Fruit fly (Drosophila melanogaster) whole organism, prepupa: ENCODE data around the gene CG42502.

Experiments used
- Blimp-1 ChIP-seq: fragments of 200-800 bp; sonication (Bioruptor generic); optimal IDR thresholded peaks from 3 replicates; lab custom pipeline; 2017; ENCODE audit warnings: missing biosample characterization, missing genetic modification characterization, mild to moderate bottlenecking, moderate library complexity, missing genetic modification reagents
- CG10631 ChIP-seq: fragments of 200-800 bp; sonication (Bioruptor generic); optimal IDR thresholded peaks from 2 replicates; lab custom pipeline; 2016; ENCODE audit warnings: missing biosample characterization, missing genetic modification characterization
- CG11294 ChIP-seq: fragments of 200-800 bp; sonication (Bioruptor generic); IDR thresholded peaks from 2 replicates; pipeline ENCODE4 v1.3.6; 2022; ENCODE audit warnings: missing biosample characterization, missing genetic modification characterization
- CG11902 ChIP-seq: fragments of 200-800 bp; sonication (Bioruptor generic); optimal IDR thresholded peaks from 3 replicates; lab custom pipeline; 2016; ENCODE audit warnings: missing biosample characterization, missing genetic modification characterization
- CG15336 ChIP-seq: fragments of 200-800 bp; sonication (Bioruptor generic); IDR thresholded peaks from 2 replicates; pipeline ENCODE4 v1.3.6; 2022; ENCODE audit warnings: missing biosample characterization, missing genetic modification characterization
- CG1621 ChIP-seq: fragments of 200-800 bp; sonication (Bioruptor generic); optimal IDR thresholded peaks from 3 replicates; lab custom pipeline; 2018; ENCODE audit warnings: missing biosample characterization, mild to moderate bottlenecking, missing genetic modification characterization
- CG31627 ChIP-seq: fragments of 200-800 bp; sonication (Bioruptor generic); optimal IDR thresholded peaks from 3 replicates; lab custom pipeline; 2016; ENCODE audit warnings: missing biosample characterization, missing genetic modification characterization
- CG32006 ChIP-seq: fragments of 200-800 bp; sonication (Bioruptor generic); optimal IDR thresholded peaks from 3 replicates; lab custom pipeline; 2017; ENCODE audit warnings: missing biosample characterization, mild to moderate bottlenecking, missing genetic modification characterization
- CG34406 ChIP-seq: fragments of 200-800 bp; sonication (Bioruptor generic); optimal IDR thresholded peaks from 3 replicates; lab custom pipeline; 2016; ENCODE audit warnings: missing biosample characterization, missing genetic modification characterization
- CG3919 ChIP-seq: fragments of 200-800 bp; sonication (Bioruptor generic); optimal IDR thresholded peaks from 3 replicates; lab custom pipeline; 2016; ENCODE audit warnings: missing biosample characterization, missing genetic modification characterization
- CG6163 ChIP-seq: fragments of 200-800 bp; sonication (Bioruptor generic); IDR thresholded peaks from 3 replicates; pipeline ENCODE4 v1.3.6; 2022; ENCODE audit warnings: missing biosample characterization, missing genetic modification characterization
- CG6792 ChIP-seq: fragments of 200-800 bp; sonication (Bioruptor generic); optimal IDR thresholded peaks from 3 replicates; lab custom pipeline; 2016; ENCODE audit warnings: missing biosample characterization, missing genetic modification characterization
- CG6854 ChIP-seq: fragments of 200-800 bp; sonication (Bioruptor generic); optimal IDR thresholded peaks from 2 replicates; lab custom pipeline; 2017; ENCODE audit warnings: missing biosample characterization, mild to moderate bottlenecking, missing genetic modification characterization
- CG7368 ChIP-seq: fragments of 200-800 bp; sonication (Bioruptor generic); optimal IDR thresholded peaks from 3 replicates; lab custom pipeline; 2016; ENCODE audit warnings: missing biosample characterization, missing genetic modification characterization
- CG8319 ChIP-seq: fragments of 200-800 bp; sonication (Bioruptor generic); optimal IDR thresholded peaks from 3 replicates; lab custom pipeline; 2016; ENCODE audit warnings: missing biosample characterization, missing genetic modification characterization
- CG8632 ChIP-seq: fragments of 200-800 bp; sonication (Bioruptor generic); optimal IDR thresholded peaks from 3 replicates; lab custom pipeline; 2016; ENCODE audit warnings: missing biosample characterization, missing genetic modification characterization
- CG9139 ChIP-seq: fragments of 200-800 bp; sonication (Bioruptor generic); optimal IDR thresholded peaks from 3 replicates; lab custom pipeline; 2017; ENCODE audit warnings: missing biosample characterization, mild to moderate bottlenecking, missing genetic modification characterization
- Eip78C ChIP-seq: fragments of 200-800 bp; sonication (Bioruptor generic); peaks from one replicate; lab custom pipeline; 2016; ENCODE audit warnings: missing biosample characterization, missing genetic modification characterization
- Eip93F ChIP-seq: fragments of 200-800 bp; sonication (Bioruptor generic); optimal IDR thresholded peaks from 2 replicates; lab custom pipeline; 2016; ENCODE audit warnings: missing biosample characterization, mild to moderate bottlenecking, missing genetic modification characterization
- Gug ChIP-seq: fragments of 200-800 bp; sonication (Bioruptor generic); IDR thresholded peaks from 2 replicates; pipeline ENCODE4 v1.3.6; 2022; ENCODE audit warnings: missing biosample characterization, missing genetic modification characterization
- Hr39 ChIP-seq: fragments of 200-800 bp; sonication (Bioruptor generic); optimal IDR thresholded peaks from 2 replicates; lab custom pipeline; 2016; ENCODE audit warnings: missing biosample characterization, missing genetic modification characterization
- Hr4 ChIP-seq: fragments of 200-800 bp; sonication (Bioruptor generic); optimal IDR thresholded peaks from 3 replicates; lab custom pipeline; 2016; ENCODE audit warnings: missing biosample characterization, missing genetic modification characterization
- Lpt ChIP-seq: fragments of 200-800 bp; sonication (Bioruptor generic); optimal IDR thresholded peaks from 3 replicates; lab custom pipeline; 2016; ENCODE audit warnings: missing biosample characterization, missing genetic modification characterization
- Met ChIP-seq: fragments of 200-800 bp; sonication (Bioruptor generic); optimal IDR thresholded peaks from 3 replicates; lab custom pipeline; 2016; ENCODE audit warnings: missing biosample characterization, missing genetic modification characterization
- OdsH ChIP-seq: fragments of 200-800 bp; sonication (Bioruptor generic); optimal IDR thresholded peaks from 3 replicates; lab custom pipeline; 2016; ENCODE audit warnings: missing biosample characterization, missing genetic modification characterization
- Smox ChIP-seq: fragments of 200-800 bp; sonication (Bioruptor generic); optimal IDR thresholded peaks from 3 replicates; lab custom pipeline; 2016; ENCODE audit warnings: missing biosample characterization, missing genetic modification characterization
- Sox102F ChIP-seq: fragments of 200-800 bp; sonication (Bioruptor generic); optimal IDR thresholded peaks from 2 replicates; lab custom pipeline; 2016; ENCODE audit warnings: missing biosample characterization, mild to moderate bottlenecking, missing genetic modification characterization
- dsx ChIP-seq: fragments of 200-800 bp; optimal IDR thresholded peaks from 3 replicates; lab custom pipeline; 2019; ENCODE audit warnings: missing biosample characterization, mild to moderate bottlenecking, missing genetic modification characterization, moderate library complexity; ENCODE audit not compliant: poor library complexity, severe bottlenecking
- esn ChIP-seq: fragments of 200-800 bp; sonication (Bioruptor generic); optimal IDR thresholded peaks from 2 replicates; lab custom pipeline; 2016; ENCODE audit warnings: missing biosample characterization, mild to moderate bottlenecking, missing genetic modification characterization, moderate library complexity
- fd85E ChIP-seq: fragments of 200-800 bp; sonication (Bioruptor generic); optimal IDR thresholded peaks from 3 replicates; lab custom pipeline; 2016; ENCODE audit warnings: missing biosample characterization, missing genetic modification characterization
- net ChIP-seq: fragments of 200-800 bp; sonication (Bioruptor generic); optimal IDR thresholded peaks from 3 replicates; lab custom pipeline; 2016; ENCODE audit warnings: missing biosample characterization, missing genetic modification characterization
- pdm3 ChIP-seq: fragments of 200-800 bp; sonication (Bioruptor generic); optimal IDR thresholded peaks from 3 replicates; lab custom pipeline; 2016; ENCODE audit warnings: missing biosample characterization, missing genetic modification characterization
- salr ChIP-seq, 2 experiments: fragments of 200-800 bp; sonication (Bioruptor generic); optimal IDR thresholded peaks; 3 replicates each; lab custom pipeline; 2016 to 2018; ENCODE audit warnings: missing biosample characterization in 2 of 2, missing genetic modification characterization in 2 of 2, mild to moderate bottlenecking in 1 of 2
- ss ChIP-seq, 2 experiments: fragments of 200-800 bp; sonication (Bioruptor generic); optimal IDR thresholded peaks; 2 replicates in 1 of 2; 3 replicates in 1 of 2; lab custom pipeline; 2017 to 2018; ENCODE audit warnings: mild to moderate bottlenecking in 2 of 2, missing biosample characterization in 2 of 2, missing genetic modification characterization in 2 of 2, moderate library complexity in 1 of 2
- svp ChIP-seq: fragments of 200-800 bp; sonication (Bioruptor generic); peaks from one replicate; lab custom pipeline; 2016; ENCODE audit warnings: missing biosample characterization, missing genetic modification characterization
- topi ChIP-seq: fragments of 200-800 bp; sonication (Bioruptor generic); optimal IDR thresholded peaks from 3 replicates; lab custom pipeline; 2016; ENCODE audit warnings: missing biosample characterization, missing genetic modification characterization
- vri ChIP-seq: fragments of 200-800 bp; sonication (Bioruptor generic); optimal IDR thresholded peaks from 3 replicates; lab custom pipeline; 2016; ENCODE audit warnings: missing biosample characterization, mild to moderate bottlenecking, missing genetic modification characterization

Gene CG42502

DNA sequence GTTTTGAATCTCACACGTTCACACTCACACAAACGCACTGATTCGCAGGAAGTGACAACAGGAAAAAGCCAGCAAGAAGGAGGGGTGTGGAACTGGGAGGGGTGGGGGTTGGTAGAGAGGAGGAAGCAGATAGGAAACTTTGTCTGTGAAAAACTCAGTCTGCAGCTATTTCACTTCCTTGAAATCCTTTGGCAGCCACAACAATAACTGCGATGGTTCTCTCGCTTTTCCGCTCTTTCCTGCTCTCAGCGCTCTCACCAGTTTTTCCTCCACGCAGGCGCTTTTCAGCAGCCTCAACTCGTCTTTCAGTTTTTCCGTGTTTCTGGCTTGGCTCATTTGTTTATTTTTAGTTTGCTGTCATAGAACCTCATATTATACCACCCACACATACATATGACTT, 35.8 kb upstream of the CG42502 start:
- TF ChIP-seq Blimp-1 (GFP tag; lab: Kevin White, UChicago) = no peak
- no peak for TF ChIP-seq vri (GFP tag; lab: Kevin White, UChicago)
- no peak for TF ChIP-seq Hr39 (GFP tag; lab: Kevin White, UChicago)
- no peak for TF ChIP-seq net (GFP tag; lab: Kevin White, UChicago)
- TF ChIP-seq Met (GFP tag; lab: Kevin White, UChicago) = no peak
- TF ChIP-seq CG9139 (GFP tag; lab: Kevin White, UChicago) = no peak
- TF ChIP-seq CG8632 = no peak
- TF ChIP-seq OdsH = no peak
- TF ChIP-seq pdm3 (GFP tag; lab: Kevin White, UChicago) = no peak

DNA sequence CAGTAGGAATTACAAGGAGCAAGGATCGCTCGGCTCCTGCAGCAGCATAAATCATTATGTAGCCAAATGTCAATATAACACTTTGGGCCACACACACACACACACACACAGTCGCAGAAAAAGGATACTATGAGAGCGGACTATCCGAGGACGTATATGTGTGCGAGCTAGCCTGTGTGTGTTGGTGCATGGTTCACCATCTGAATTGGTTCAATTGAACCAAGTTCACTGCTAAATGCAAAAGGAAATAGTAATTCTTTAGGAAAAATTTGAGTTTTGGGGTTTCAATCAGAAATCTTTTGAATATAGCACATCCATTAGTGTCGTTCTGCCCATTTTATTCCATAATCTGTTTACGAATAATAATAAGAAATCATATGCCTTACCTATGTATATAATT, 35.1 kb upstream of the CG42502 start:
- no peak for TF ChIP-seq pdm3 (GFP tag; lab: Kevin White, UChicago)
- TF ChIP-seq CG15336 (GFP tag; lab: Robert Waterston, UW) = no peak
- TF ChIP-seq CG1621 (tag; lab: Kevin White, UChicago) = no peak
- TF ChIP-seq CG10631 = no peak
- TF ChIP-seq svp (GFP tag; lab: Kevin White, UChicago) = no peak
- TF ChIP-seq net (GFP tag; lab: Kevin White, UChicago) = no peak
- no peak for TF ChIP-seq Lpt
- TF ChIP-seq CG11902 = no peak
- no peak for TF ChIP-seq CG31627
- TF ChIP-seq CG3919 = no peak
- TF ChIP-seq topi (GFP tag; lab: Kevin White, UChicago) = no peak
- TF ChIP-seq CG6163 (GFP tag; lab: Robert Waterston, UW) = no peak
- TF ChIP-seq Hr4 (GFP tag; lab: Kevin White, UChicago) = no peak
- TF ChIP-seq Smox (GFP tag; lab: Kevin White, UChicago) = no peak
- no peak for TF ChIP-seq CG6792 (GFP tag; lab: Kevin White, UChicago)
- no peak for TF ChIP-seq CG7368 (GFP tag; lab: Kevin White, UChicago)
- no peak for TF ChIP-seq CG6854
- no peak for TF ChIP-seq dsx (GFP tag; lab: Kevin White, UChicago)

DNA sequence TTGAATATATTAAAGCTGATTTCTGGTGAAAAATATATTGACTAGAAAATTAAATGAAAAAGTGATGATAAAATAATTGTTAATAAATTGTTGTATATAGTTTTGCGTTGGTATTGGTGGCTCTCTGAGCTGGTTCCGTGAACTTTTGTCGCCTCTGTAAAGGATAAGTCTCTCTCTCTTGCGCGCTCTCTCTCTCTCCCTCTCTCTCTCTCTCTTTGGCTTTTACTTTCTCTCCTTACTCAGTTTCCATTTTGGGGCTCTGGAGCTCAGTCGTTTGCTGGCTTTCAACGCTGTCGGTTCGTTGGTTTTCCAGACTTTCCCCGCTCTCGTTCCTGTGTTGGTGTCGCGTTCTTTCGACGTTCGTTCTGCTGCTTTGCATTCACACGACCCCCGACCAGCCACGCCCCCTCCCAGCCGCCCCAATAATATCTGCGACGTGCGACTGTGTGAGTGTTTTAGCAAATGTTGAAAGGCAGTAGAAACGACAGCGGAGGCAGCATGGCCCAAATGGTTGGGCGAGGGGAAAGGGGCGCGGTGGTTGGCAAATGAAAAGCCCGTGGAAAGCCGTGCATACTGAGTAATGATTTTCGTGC, 34.0 kb upstream of the CG42502 start, which contains the start of gene CG17321:
Gene CG17321 (plus strand): TSS at position 268 of the 593 bp plus-strand sequence.
- no peak for TF ChIP-seq esn
- no peak for TF ChIP-seq Sox102F
- TF ChIP-seq Eip93F (GFP tag; lab: Kevin White, UChicago) = no peak
- no peak for TF ChIP-seq CG32006 (GFP tag; lab: Kevin White, UChicago)
- TF ChIP-seq CG11294 (GFP tag; lab: Robert Waterston, UW) = no peak
- TF ChIP-seq CG7368 (GFP tag; lab: Kevin White, UChicago) = peak; percentile 23
- no peak for TF ChIP-seq CG6792 (GFP tag; lab: Kevin White, UChicago)
- no peak for TF ChIP-seq Gug
- no peak for TF ChIP-seq salr (GFP tag; optimal IDR thresholded peaks at IDR 0.05; lab: Kevin White, UChicago)
- no peak for TF ChIP-seq CG31627
- no peak for TF ChIP-seq CG11902
- TF ChIP-seq ss (GFP tag; optimal IDR thresholded peaks at IDR 0.05; lab: Kevin White, UChicago) = peak in 1 of 2 experiments; percentile 13
- no peak for TF ChIP-seq CG3919
- no peak for TF ChIP-seq CG15336 (GFP tag; lab: Robert Waterston, UW)
- TF ChIP-seq dsx (GFP tag; lab: Kevin White, UChicago) = no peak
- peak; percentile 15; the same call in 1 of the 3 replicates for TF ChIP-seq CG6163 (GFP tag; lab: Robert Waterston, UW)
- TF ChIP-seq OdsH = no peak
- TF ChIP-seq vri (GFP tag; lab: Kevin White, UChicago) = no peak
- no peak for TF ChIP-seq Hr4 (GFP tag; lab: Kevin White, UChicago)
- no peak for TF ChIP-seq CG34406 (GFP tag; lab: Kevin White, UChicago)
- no peak for TF ChIP-seq Lpt
- TF ChIP-seq net (GFP tag; lab: Kevin White, UChicago) = no peak
- TF ChIP-seq svp (GFP tag; lab: Kevin White, UChicago) = peak; percentile 79
- TF ChIP-seq Eip78C (GFP tag; lab: Kevin White, UChicago) = peak; percentile 33
- TF ChIP-seq fd85E (GFP tag; lab: Kevin White, UChicago) = no peak
- no peak for TF ChIP-seq CG9139 (GFP tag; lab: Kevin White, UChicago)
- no peak for TF ChIP-seq CG8319 (GFP tag; lab: Kevin White, UChicago)
